Worm (Caenorhabditis elegans) whole organism, L4 larva: ENCODE data around the gene sri-24.

Experiments
- ZK546.5 ChIP-seq, 2 experiments: sonication (generic microtip); optimal IDR thresholded peaks; 2 replicates each; lab custom pipeline; 2017; ENCODE audit warnings: missing biosample characterization in 2 of 2, missing genetic modification characterization in 2 of 2
- aha-1 ChIP-seq: fragments of 150-350 bp; peaks from one replicate; lab custom pipeline; 2014; ENCODE audit warnings: missing biosample characterization, missing genetic modification characterization
- ceh-28 ChIP-seq: fragments of 150-350 bp; optimal IDR thresholded peaks from 2 replicates; lab custom pipeline; 2014; ENCODE audit warnings: missing biosample characterization, missing genetic modification reagents, missing genetic modification characterization
- dve-1 ChIP-seq: sonication (generic microtip); optimal IDR thresholded peaks from 2 replicates; lab custom pipeline; 2017; ENCODE audit warnings: antibody characterized with exemption, mild to moderate bottlenecking, missing genetic modification characterization, missing compliant biosample characterization; ENCODE audit not compliant: insufficient read depth
- hlh-30 ChIP-seq: sonication (generic microtip); optimal IDR thresholded peaks from 2 replicates; lab custom pipeline; 2017; ENCODE audit warnings: antibody characterized with exemption, mild to moderate bottlenecking, missing genetic modification characterization, missing compliant biosample characterization; ENCODE audit not compliant: insufficient read depth
- lin-1 ChIP-seq: fragments of 200-800 bp; sonication (Bioruptor generic); IDR thresholded peaks from 2 replicates; pipeline ENCODE4 v1.3.6; 2022; ENCODE audit warnings: missing genetic modification reagents, missing genetic modification characterization, missing compliant biosample characterization
- lin-13 ChIP-seq: fragments of 150-350 bp; optimal IDR thresholded peaks from 2 replicates; lab custom pipeline; 2014; ENCODE audit warnings: missing biosample characterization, missing genetic modification reagents, missing genetic modification characterization
- lin-15B ChIP-seq: fragments of 150-350 bp; sonication (generic microtip); optimal IDR thresholded peaks from 3 replicates; lab custom pipeline; 2014; ENCODE audit warnings: missing biosample characterization, missing genetic modification characterization
- skn-1 ChIP-seq: fragments of 150-350 bp; optimal IDR thresholded peaks from 2 replicates; lab custom pipeline; 2014; ENCODE audit warnings: missing biosample characterization, missing genetic modification characterization
- snpc-4 ChIP-seq: fragments of 150-350 bp; optimal IDR thresholded peaks from 2 replicates; lab custom pipeline; 2014; ENCODE audit warnings: missing biosample characterization, missing genetic modification characterization
- zip-11 ChIP-seq: fragments of 200-800 bp; sonication (Bioruptor generic); IDR thresholded peaks from 2 replicates; pipeline ENCODE4 v1.3.6; 2022; ENCODE audit warnings: missing genetic modification characterization, missing compliant biosample characterization

ce11 chrV:15238552-15238951 is 26.6 kb downstream of the sri-24 start, which contains the start of gene srw-12:
- TF ChIP-seq lin-13 (GFP tag; lab: Kevin White, UChicago): no peak
- no peak for TF ChIP-seq snpc-4 (tag; lab: Kevin White, UChicago)
- no peak for TF ChIP-seq dve-1 (tag; lab: Kevin White, UChicago)
- TF ChIP-seq lin-15B (tag; lab: Kevin White, UChicago): no peak
- no peak for TF ChIP-seq lin-1 (GFP tag; lab: Robert Waterston, UW)
- TF ChIP-seq ZK546.5 (tag; optimal IDR thresholded peaks at IDR 0.05; lab: Kevin White, UChicago): no peak
- no peak for TF ChIP-seq hlh-30 (tag; lab: Kevin White, UChicago)
- no peak for TF ChIP-seq aha-1 (tag; lab: Kevin White, UChicago)
- TF ChIP-seq skn-1 (tag; lab: Kevin White, UChicago): no peak
- no peak for TF ChIP-seq zip-11 (GFP tag; lab: Robert Waterston, UW)
- no peak for TF ChIP-seq ceh-28
